Worm (Caenorhabditis elegans) whole organism, late embryonic: ENCODE measurements around the gene F53A9.9.
"Not testable (repeated sequence)": the region's sequence is repeated elsewhere in the genome, so short reads cannot be mapped to it uniquely, and the experiment has no call there.

Experiments
- C38D4.7 ChIP-seq: fragments of 200-800 bp; sonication (Bioruptor generic); optimal IDR thresholded peaks from 2 replicates; lab custom pipeline; 2018; ENCODE audit warnings: mild to moderate bottlenecking, missing genetic modification characterization, moderate library complexity, missing compliant biosample characterization
- K02D7.2 ChIP-seq: sonication (generic microtip); optimal IDR thresholded peaks from 2 replicates; lab custom pipeline; 2017; ENCODE audit warnings: mild to moderate bottlenecking, missing genetic modification characterization, missing compliant biosample characterization
- T23F11.4 ChIP-seq: fragments of 200-800 bp; sonication (Bioruptor generic); optimal IDR thresholded peaks from 2 replicates; lab custom pipeline; 2018; ENCODE audit warnings: mild to moderate bottlenecking, missing genetic modification characterization, missing compliant biosample characterization
- ahr-1 ChIP-seq: sonication (generic microtip); optimal IDR thresholded peaks from 2 replicates; lab custom pipeline; 2016; ENCODE audit warnings: missing genetic modification characterization, missing compliant biosample characterization
- ceh-14 ChIP-seq: sonication (generic microtip); optimal IDR thresholded peaks from 2 replicates; lab custom pipeline; 2016; ENCODE audit warnings: missing genotype, missing genetic modification characterization, missing compliant biosample characterization
- ceh-18 ChIP-seq: sonication (generic microtip); optimal IDR thresholded peaks from 2 replicates; lab custom pipeline; 2016; ENCODE audit warnings: missing genetic modification characterization, missing compliant biosample characterization
- ceh-24 ChIP-seq: sonication (generic microtip); optimal IDR thresholded peaks from 2 replicates; lab custom pipeline; 2016; ENCODE audit warnings: mild to moderate bottlenecking, missing genetic modification characterization, missing compliant biosample characterization
- ceh-31 ChIP-seq: sonication (generic microtip); optimal IDR thresholded peaks from 2 replicates; lab custom pipeline; 2016; ENCODE audit warnings: missing genetic modification characterization, missing compliant biosample characterization
- ceh-34 ChIP-seq: sonication (generic microtip); optimal IDR thresholded peaks from 2 replicates; lab custom pipeline; 2016; ENCODE audit warnings: mild to moderate bottlenecking, missing genetic modification characterization, missing compliant biosample characterization
- che-1 ChIP-seq: sonication (generic microtip); optimal IDR thresholded peaks from 2 replicates; lab custom pipeline; 2016; ENCODE audit warnings: mild to moderate bottlenecking, missing genetic modification characterization, missing compliant biosample characterization
- dmd-4 ChIP-seq: sonication (generic microtip); optimal IDR thresholded peaks from 2 replicates; lab custom pipeline; 2016; ENCODE audit warnings: borderline replicate concordance, missing genetic modification characterization, missing compliant biosample characterization
- elt-4 ChIP-seq: sonication (generic microtip); optimal IDR thresholded peaks from 2 replicates; lab custom pipeline; 2016; ENCODE audit warnings: missing genetic modification characterization, missing compliant biosample characterization
- ets-4 ChIP-seq: sonication (generic microtip); optimal IDR thresholded peaks from 2 replicates; lab custom pipeline; 2016; ENCODE audit warnings: missing genetic modification characterization, missing compliant biosample characterization
- hlh-13 ChIP-seq: fragments of 200-800 bp; sonication (Bioruptor generic); optimal IDR thresholded peaks from 2 replicates; lab custom pipeline; 2018; ENCODE audit warnings: mild to moderate bottlenecking, missing genetic modification characterization, missing compliant biosample characterization
- hlh-6 ChIP-seq: sonication (generic microtip); optimal IDR thresholded peaks from 2 replicates; lab custom pipeline; 2016; ENCODE audit warnings: missing genotype, missing genetic modification characterization, missing compliant biosample characterization
- hlh-8 ChIP-seq: sonication (generic microtip); optimal IDR thresholded peaks from 2 replicates; lab custom pipeline; 2016; ENCODE audit warnings: missing genotype, missing genetic modification characterization, missing compliant biosample characterization
- mec-3 ChIP-seq: sonication (generic microtip); optimal IDR thresholded peaks from 2 replicates; lab custom pipeline; 2016; ENCODE audit warnings: borderline replicate concordance, missing genetic modification characterization, missing compliant biosample characterization
- nfya-1 ChIP-seq: sonication (generic microtip); optimal IDR thresholded peaks from 2 replicates; lab custom pipeline; 2017; ENCODE audit warnings: missing genetic modification characterization, mild to moderate bottlenecking, missing compliant biosample characterization, antibody characterized with exemption, moderate library complexity
- pat-9 ChIP-seq: fragments of 200-800 bp; sonication (Bioruptor generic); optimal IDR thresholded peaks from 2 replicates; lab custom pipeline; 2018; ENCODE audit warnings: mild to moderate bottlenecking, missing genetic modification characterization, moderate library complexity, missing compliant biosample characterization
- pax-1 ChIP-seq: fragments of 150-350 bp; optimal IDR thresholded peaks from 2 replicates; lab custom pipeline; 2014; ENCODE audit warnings: missing biosample characterization, missing genetic modification characterization
- pha-4 ChIP-seq: fragments of 150-350 bp; optimal IDR thresholded peaks from 2 replicates; lab custom pipeline; 2018; ENCODE audit warnings: missing biosample characterization, missing genetic modification reagents, missing genetic modification characterization
- pqm-1 ChIP-seq: sonication (generic microtip); optimal IDR thresholded peaks from 2 replicates; lab custom pipeline; 2016; ENCODE audit warnings: missing genetic modification characterization, missing compliant biosample characterization
- ref-2 ChIP-seq: sonication (generic microtip); optimal IDR thresholded peaks from 2 replicates; lab custom pipeline; 2016; ENCODE audit warnings: missing genetic modification characterization, missing compliant biosample characterization
- rnt-1 ChIP-seq: sonication (generic microtip); optimal IDR thresholded peaks from 2 replicates; lab custom pipeline; 2016; ENCODE audit warnings: missing genetic modification characterization, missing compliant biosample characterization
- sdc-2 ChIP-seq: sonication (generic microtip); optimal IDR thresholded peaks from 2 replicates; lab custom pipeline; 2016; ENCODE audit warnings: missing genotype, missing genetic modification characterization, missing compliant biosample characterization
- sox-2 ChIP-seq: fragments of 200-800 bp; sonication (Bioruptor generic); IDR thresholded peaks from 2 replicates; pipeline ENCODE4 v1.3.6; 2022; ENCODE audit warnings: missing genetic modification reagents, missing genetic modification characterization, missing compliant biosample characterization
- sox-4 ChIP-seq: sonication (generic microtip); optimal IDR thresholded peaks from 2 replicates; lab custom pipeline; 2017; ENCODE audit warnings: mild to moderate bottlenecking, missing genetic modification characterization, inconsistent platforms, missing compliant biosample characterization
- syd-9 ChIP-seq: sonication (generic microtip); optimal IDR thresholded peaks from 2 replicates; lab custom pipeline; 2016; ENCODE audit warnings: mild to moderate bottlenecking, missing genetic modification characterization, moderate library complexity, missing compliant biosample characterization
- tbx-2 ChIP-seq: sonication (generic microtip); optimal IDR thresholded peaks from 2 replicates; lab custom pipeline; 2016; ENCODE audit warnings: missing genetic modification characterization, missing compliant biosample characterization
- unc-3 ChIP-seq, 2 experiments: fragments of 200-800 bp in 1 of 2; sonication (Bioruptor generic) in 1 of 2; sonication (generic microtip) in 1 of 2; conservative IDR thresholded peaks in 1 of 2; optimal IDR thresholded peaks in 1 of 2; 2 replicates each; pipeline versions ENCODE4 v1.3.6 to Lab custom; 2016 to 2022; ENCODE audit warnings: missing compliant biosample characterization in 2 of 2, missing genetic modification characterization in 2 of 2, missing genetic modification reagents in 1 of 2
- unc-42 ChIP-seq: sonication (generic microtip); optimal IDR thresholded peaks from 2 replicates; lab custom pipeline; 2016; ENCODE audit warnings: missing genotype, missing genetic modification characterization, missing compliant biosample characterization
- unc-55 ChIP-seq: sonication (generic microtip); optimal IDR thresholded peaks from 2 replicates; lab custom pipeline; 2017; ENCODE audit warnings: missing biosample characterization, missing genetic modification reagents, missing genetic modification characterization
- unc-86 ChIP-seq: sonication (generic microtip); optimal IDR thresholded peaks from 2 replicates; lab custom pipeline; 2016; ENCODE audit warnings: missing genetic modification characterization, missing compliant biosample characterization
- ztf-16 ChIP-seq: sonication (generic microtip); optimal IDR thresholded peaks from 2 replicates; lab custom pipeline; 2017; ENCODE audit warnings: missing genetic modification characterization, missing compliant biosample characterization

The F53A9.9 gene

ce11 chrX:8736965-8737464 is 16.5 kb upstream of the F53A9.9 start, which contains the start of gene M02D8.3 (continued):
- TF ChIP-seq pha-4 (tag; lab: Kevin White, UChicago): peak; percentile 22
- TF ChIP-seq ceh-31: peak; percentile 50
- TF ChIP-seq K02D7.2 (tag; lab: Kevin White, UChicago): no peak
- TF ChIP-seq ref-2: peak; percentile 60
- TF ChIP-seq rnt-1: no peak
- peak; percentile 2 for TF ChIP-seq unc-42 (tag; lab: Kevin White, UChicago)
- peak; percentile 8 for TF ChIP-seq ceh-34 (tag; lab: Kevin White, UChicago)
- no peak for TF ChIP-seq che-1
- TF ChIP-seq C38D4.7 (GFP tag; lab: Kevin White, UChicago): no peak
- TF ChIP-seq sdc-2 (tag; lab: Kevin White, UChicago): peak; percentile 60
- no peak for TF ChIP-seq ceh-18 (tag; lab: Kevin White, UChicago)
- no peak for TF ChIP-seq mec-3 (tag; lab: Kevin White, UChicago)
- TF ChIP-seq ets-4: no peak
- peak; percentile 55 for TF ChIP-seq nfya-1 (tag; lab: Kevin White, UChicago)
- TF ChIP-seq pat-9 (tag; lab: Kevin White, UChicago): no peak
- TF ChIP-seq hlh-13 (GFP tag; lab: Kevin White, UChicago): no peak
- TF ChIP-seq sox-2 (GFP tag; lab: Robert Waterston, UW): no peak
- no peak for TF ChIP-seq pqm-1 (tag; lab: Kevin White, UChicago)
- no peak for TF ChIP-seq pax-1 (tag; lab: Kevin White, UChicago)
- TF ChIP-seq ceh-14 (tag; lab: Kevin White, UChicago): no peak
- peak; percentile 87 for TF ChIP-seq unc-55 (GFP tag; lab: Kevin White, UChicago)
- no peak for TF ChIP-seq ceh-24
- no peak for TF ChIP-seq unc-3 (GFP tag; conservative IDR thresholded peaks at IDR 0.05; lab: Robert Waterston, UW)
- no peak for TF ChIP-seq unc-3 (tag; optimal IDR thresholded peaks at IDR 0.05; lab: Kevin White, UChicago)

ce11 chrX:8731822-8732221 is 11.3 kb upstream of the F53A9.9 start, which contains the start of gene M02D8.6:
TSS of gene M02D8.6 (minus strand) at chrX:8731922.
- not testable (repeated sequence) for TF ChIP-seq sox-2 (GFP tag; lab: Robert Waterston, UW); ztf-16 (tag; lab: Kevin White, UChicago); ceh-18 (tag; lab: Kevin White, UChicago)
- TF ChIP-seq, all 69 proteins: peak for 0; not testable (repeated sequence) for 69

DNA sequence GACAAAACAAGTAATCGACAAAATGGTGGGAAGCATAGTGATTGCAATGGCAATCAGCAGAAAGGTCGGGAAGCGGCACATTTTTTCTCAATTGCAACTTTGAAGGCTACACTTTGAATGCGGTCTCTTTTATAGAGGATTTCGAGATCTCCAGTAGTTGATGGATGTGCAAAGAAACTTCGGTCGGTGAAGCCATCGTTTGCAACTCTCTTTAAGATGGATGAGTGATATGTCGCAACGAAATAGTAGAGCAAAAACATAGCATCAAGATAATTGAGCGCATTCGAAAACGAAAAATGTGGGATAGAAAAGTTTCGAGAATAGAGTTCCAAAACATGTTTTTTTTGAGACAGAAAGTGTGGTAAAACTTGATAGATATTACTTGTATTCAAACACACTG is 6.7 kb upstream of the F53A9.9 start, which contains the start of gene EGAP4.1:
EGAP4.1 (minus strand) TSS at position 101 of the 400 bp plus-strand sequence.
- TF ChIP-seq ceh-18 (tag; lab: Kevin White, UChicago) (peak; percentile 13), ahr-1 (tag; lab: Kevin White, UChicago) (no peak)
- TF ChIP-seq, all 69 proteins: peak for 1

- no peak for TF ChIP-seq hlh-6 (tag; lab: Kevin White, UChicago)
- no peak for TF ChIP-seq sox-4
- peak; percentile 17 for TF ChIP-seq hlh-8 (tag; lab: Kevin White, UChicago)
- TF ChIP-seq che-1: no peak
- TF ChIP-seq nfya-1 (tag; lab: Kevin White, UChicago): peak; percentile 25
- peak; percentile 43 for TF ChIP-seq tbx-2 (tag; lab: Kevin White, UChicago)
- peak; percentile 2 for TF ChIP-seq syd-9
- peak; percentile 97 for TF ChIP-seq ceh-18 (tag; lab: Kevin White, UChicago)
- TF ChIP-seq mec-3 (tag; lab: Kevin White, UChicago): no peak
- TF ChIP-seq ceh-14 (tag; lab: Kevin White, UChicago): no peak
- TF ChIP-seq T23F11.4 (GFP tag; lab: Kevin White, UChicago): no peak
- TF ChIP-seq sox-2 (GFP tag; lab: Robert Waterston, UW): no peak
- TF ChIP-seq unc-86 (tag; lab: Kevin White, UChicago): no peak
- no peak for TF ChIP-seq dmd-4 (tag; lab: Kevin White, UChicago)
- TF ChIP-seq elt-4 (tag; lab: Kevin White, UChicago): no peak
- peak; percentile 90 for TF ChIP-seq rnt-1
- TF ChIP-seq pat-9 (tag; lab: Kevin White, UChicago): peak; percentile 40
- peak; percentile 32 for TF ChIP-seq ceh-34 (tag; lab: Kevin White, UChicago)
- TF ChIP-seq, all 69 proteins: peak for 8
Measured at ce11 chrX:8723840-8724239, 3.3 kb upstream of the F53A9.9 start.
